Worm (Caenorhabditis elegans) whole organism, midembryonic: Measurements from ENCODE around the gene T10G3.3.

ENCODE experiments used
- T22C8.4 ChIP-seq: fragments of 200-800 bp; sonication (Bioruptor generic); IDR thresholded peaks from 2 replicates; pipeline ENCODE4 v1.3.6; 2022; ENCODE audit warnings: missing genetic modification characterization, missing compliant biosample characterization
- klf-2 ChIP-seq: fragments of 200-800 bp; sonication (Bioruptor generic); conservative IDR thresholded peaks from 2 replicates; pipeline ENCODE4 v1.3.6; 2022; ENCODE audit warnings: missing genetic modification reagents, missing genetic modification characterization, missing compliant biosample characterization

DNA sequence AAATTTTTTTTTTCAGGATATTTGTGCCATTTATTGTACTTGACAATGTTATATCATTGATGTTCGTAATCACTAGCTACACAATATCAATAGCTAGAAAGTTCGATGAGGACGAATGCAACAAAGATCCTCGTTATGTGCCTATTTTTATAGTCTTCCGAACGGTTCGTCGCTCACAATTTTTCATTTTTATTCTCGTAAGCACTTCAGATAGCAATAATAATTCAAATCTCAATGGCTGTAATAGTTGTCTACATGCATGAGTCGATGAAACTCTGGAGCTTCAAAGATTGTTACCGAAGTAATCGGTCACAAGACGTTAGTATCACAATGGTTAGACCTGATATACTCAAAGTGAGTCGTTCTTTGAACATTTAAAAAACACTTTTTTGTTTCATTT, 39.2 kb upstream of the T10G3.3 start:
- TF ChIP-seq T22C8.4 (GFP tag; lab: Robert Waterston, UW) (no peak), klf-2 (GFP tag; lab: Robert Waterston, UW) (no peak)
